Fruit fly (Drosophila melanogaster) whole organism, embryonic: ENCODE data around the gene CG34149.

ENCODE experiments used
- B-H2 ChIP-seq: fragments of 200-800 bp; sonication (Bioruptor generic); optimal IDR thresholded peaks from 2 replicates; lab custom pipeline; 2018; ENCODE audit warnings: missing biosample characterization, mild to moderate bottlenecking, missing genetic modification characterization
- BEAF-32 ChIP-seq: fragments of 200-800 bp; sonication (Bioruptor generic); optimal IDR thresholded peaks from 3 replicates; lab custom pipeline; 2017; ENCODE audit warnings: missing biosample characterization, missing genetic modification characterization, mild to moderate bottlenecking, moderate library complexity, missing genetic modification reagents
- Bgb ChIP-seq: fragments of 200-800 bp; sonication (Bioruptor generic); IDR thresholded peaks from 2 replicates; pipeline ENCODE4 v1.3.6; 2022; ENCODE audit warnings: missing biosample characterization, missing genetic modification characterization; ENCODE audit not compliant: partially characterized antibody
- Blimp-1 ChIP-seq: fragments of 200-800 bp; sonication (Bioruptor generic); optimal IDR thresholded peaks from 3 replicates; lab custom pipeline; 2018; ENCODE audit warnings: missing biosample characterization, missing genetic modification characterization, mild to moderate bottlenecking, moderate library complexity, missing genetic modification reagents
- CG10431 ChIP-seq: fragments of 200-800 bp; sonication (Bioruptor generic); optimal IDR thresholded peaks from 3 replicates; lab custom pipeline; 2018; ENCODE audit warnings: missing biosample characterization, mild to moderate bottlenecking, missing genetic modification characterization
- CG10565 ChIP-seq: fragments of 200-800 bp; sonication (Bioruptor generic); optimal IDR thresholded peaks from 3 replicates; lab custom pipeline; 2016; ENCODE audit warnings: missing biosample characterization, mild to moderate bottlenecking, missing genetic modification characterization
- CG10979 ChIP-seq: fragments of 200-800 bp; sonication (Bioruptor generic); optimal IDR thresholded peaks from 2 replicates; lab custom pipeline; 2018; ENCODE audit warnings: missing biosample characterization, mild to moderate bottlenecking, missing genetic modification characterization, moderate library complexity
- CG13287 ChIP-seq: fragments of 200-800 bp; sonication (Bioruptor generic); IDR thresholded peaks from 2 replicates; pipeline ENCODE4 v1.3.6; 2022; ENCODE audit warnings: missing biosample characterization, missing genetic modification characterization; ENCODE audit not compliant: partially characterized antibody
- CG15514 ChIP-seq: fragments of 200-800 bp; sonication (Bioruptor generic); optimal IDR thresholded peaks from 3 replicates; lab custom pipeline; 2017; ENCODE audit warnings: missing biosample characterization, missing genetic modification characterization, mild to moderate bottlenecking, moderate library complexity, missing genetic modification reagents
- CG16863 ChIP-seq: fragments of 200-800 bp; sonication (Bioruptor generic); optimal IDR thresholded peaks from 3 replicates; lab custom pipeline; 2016; ENCODE audit warnings: missing biosample characterization, missing genetic modification characterization
- CG17802 ChIP-seq: fragments of 200-800 bp; sonication (Bioruptor generic); optimal IDR thresholded peaks from 2 replicates; lab custom pipeline; 2018; ENCODE audit warnings: missing biosample characterization, mild to moderate bottlenecking, missing genetic modification characterization, moderate library complexity
- CG18619 ChIP-seq: fragments of 200-800 bp; sonication (Bioruptor generic); optimal IDR thresholded peaks from 3 replicates; lab custom pipeline; 2017; ENCODE audit warnings: missing biosample characterization, mild to moderate bottlenecking, missing genetic modification characterization
- CG30403 ChIP-seq: fragments of 200-800 bp; sonication (Bioruptor generic); optimal IDR thresholded peaks from 3 replicates; lab custom pipeline; 2016; ENCODE audit warnings: missing biosample characterization, missing genetic modification characterization
- CG31365 ChIP-seq: fragments of 200-800 bp; sonication (Bioruptor generic); optimal IDR thresholded peaks from 2 replicates; lab custom pipeline; 2018; ENCODE audit warnings: missing biosample characterization, mild to moderate bottlenecking, missing genetic modification characterization
- CG3281 ChIP-seq: fragments of 200-800 bp; sonication (Bioruptor generic); optimal IDR thresholded peaks from 3 replicates; lab custom pipeline; 2017; ENCODE audit warnings: missing biosample characterization, mild to moderate bottlenecking, missing genetic modification characterization
- CG34224 ChIP-seq: fragments of 200-800 bp; sonication (Bioruptor generic); IDR thresholded peaks from 3 replicates; pipeline ENCODE4 v1.3.6; 2022; ENCODE audit warnings: missing biosample characterization, missing genetic modification characterization; ENCODE audit not compliant: partially characterized antibody
- CG3847 ChIP-seq: fragments of 200-800 bp; sonication (Bioruptor generic); IDR thresholded peaks from 2 replicates; pipeline ENCODE4 v1.3.6; 2022; ENCODE audit warnings: missing biosample characterization, missing genetic modification characterization
- CG4730 ChIP-seq: fragments of 200-800 bp; sonication (Bioruptor generic); IDR thresholded peaks from 2 replicates; pipeline ENCODE4 v1.3.6; 2022; ENCODE audit warnings: missing biosample characterization, missing genetic modification characterization
- CG6791 ChIP-seq: fragments of 200-800 bp; sonication (Bioruptor generic); IDR thresholded peaks from 3 replicates; pipeline ENCODE4 v1.3.6; 2022; ENCODE audit warnings: missing biosample characterization, missing genetic modification characterization; ENCODE audit not compliant: partially characterized antibody
- CG7987 ChIP-seq: fragments of 200-800 bp; sonication (Bioruptor generic); optimal IDR thresholded peaks from 2 replicates; lab custom pipeline; 2018; ENCODE audit warnings: missing biosample characterization, mild to moderate bottlenecking, missing genetic modification characterization, moderate library complexity
- CG8388 ChIP-seq: fragments of 200-800 bp; sonication (Bioruptor generic); optimal IDR thresholded peaks from 2 replicates; lab custom pipeline; 2019; ENCODE audit warnings: missing biosample characterization, mild to moderate bottlenecking, missing genetic modification characterization, moderate library complexity
- Dll ChIP-seq: fragments of 200-800 bp; sonication (Bioruptor generic); IDR thresholded peaks from 4 replicates; pipeline ENCODE4 v1.3.6; 2022; ENCODE audit warnings: missing biosample characterization, missing genetic modification characterization; ENCODE audit not compliant: partially characterized antibody
- Doc3 ChIP-seq: fragments of 200-800 bp; sonication (Bioruptor generic); IDR thresholded peaks from 3 replicates; pipeline ENCODE4 v1.3.6; 2022; ENCODE audit warnings: missing biosample characterization, missing genetic modification characterization; ENCODE audit not compliant: partially characterized antibody
- Dp ChIP-seq: fragments of 200-800 bp; sonication (Bioruptor generic); optimal IDR thresholded peaks from 2 replicates; lab custom pipeline; 2018; ENCODE audit warnings: missing biosample characterization, mild to moderate bottlenecking, missing genetic modification characterization, moderate library complexity
- Dref ChIP-seq: fragments of 200-800 bp; sonication (Bioruptor generic); IDR thresholded peaks from 2 replicates; pipeline ENCODE4 v1.3.6; 2022; ENCODE audit warnings: missing biosample characterization, missing genetic modification characterization
- Hand ChIP-seq: fragments of 200-800 bp; sonication (Bioruptor generic); optimal IDR thresholded peaks from 2 replicates; lab custom pipeline; 2017; ENCODE audit warnings: mild to moderate bottlenecking, missing biosample characterization, missing genetic modification reagents, missing genetic modification characterization
- Jarid2 ChIP-seq: fragments of 200-800 bp; sonication (Bioruptor generic); optimal IDR thresholded peaks from 3 replicates; lab custom pipeline; 2017; ENCODE audit warnings: mild to moderate bottlenecking, missing biosample characterization, missing genetic modification reagents, missing genetic modification characterization
- MBD-R2 ChIP-seq: fragments of 200-800 bp; sonication (Bioruptor generic); IDR thresholded peaks from 2 replicates; pipeline ENCODE4 v1.3.6; 2022; ENCODE audit warnings: missing biosample characterization, missing genetic modification characterization
- NfI ChIP-seq: fragments of 200-800 bp; sonication (Bioruptor generic); optimal IDR thresholded peaks from 3 replicates; lab custom pipeline; 2018; ENCODE audit warnings: missing biosample characterization, mild to moderate bottlenecking, missing genetic modification characterization, moderate library complexity
- Spps ChIP-seq: fragments of 200-800 bp; sonication (Bioruptor generic); optimal IDR thresholded peaks from 2 replicates; lab custom pipeline; 2018; ENCODE audit warnings: missing biosample characterization, mild to moderate bottlenecking, missing genetic modification characterization
- Sry-β ChIP-seq: fragments of 200-800 bp; sonication (Bioruptor generic); optimal IDR thresholded peaks from 2 replicates; lab custom pipeline; 2018; ENCODE audit warnings: missing biosample characterization, mild to moderate bottlenecking, missing genetic modification characterization, moderate library complexity
- Sry-δ ChIP-seq: fragments of 200-800 bp; sonication (Bioruptor generic); optimal IDR thresholded peaks from 2 replicates; lab custom pipeline; 2016; ENCODE audit warnings: missing biosample characterization, missing genetic modification characterization
- Usf ChIP-seq: fragments of 200-800 bp; sonication (Bioruptor generic); optimal IDR thresholded peaks from 2 replicates; lab custom pipeline; 2017; ENCODE audit warnings: missing genotype, missing biosample characterization, missing genetic modification characterization
- croc ChIP-seq: fragments of 200-800 bp; sonication (Bioruptor generic); conservative IDR thresholded peaks from 3 replicates; pipeline ENCODE4 v1.3.6; 2022; ENCODE audit warnings: missing biosample characterization, missing genetic modification characterization
- dpn ChIP-seq, 2 experiments: fragments of 200-800 bp; sonication (Bioruptor generic); optimal IDR thresholded peaks; 3 replicates each; lab custom pipeline; 2016; ENCODE audit warnings: missing biosample characterization in 2 of 2, missing genetic modification characterization in 2 of 2
- dysf ChIP-seq: fragments of 200-800 bp; sonication (Bioruptor generic); IDR thresholded peaks from 3 replicates; pipeline ENCODE4 v1.3.6; 2022; ENCODE audit warnings: missing biosample characterization, missing genetic modification characterization
- gt ChIP-seq: fragments of 200-800 bp; sonication (Bioruptor generic); IDR thresholded peaks from 2 replicates; pipeline ENCODE4 v1.3.6; 2022; ENCODE audit warnings: missing biosample characterization, missing genetic modification characterization
- maf-S ChIP-seq: fragments of 200-800 bp; sonication (Bioruptor generic); optimal IDR thresholded peaks from 2 replicates; lab custom pipeline; 2016; ENCODE audit warnings: missing biosample characterization, missing genetic modification characterization
- nerfin-2 ChIP-seq: fragments of 200-800 bp; sonication (Bioruptor generic); IDR thresholded peaks from 2 replicates; pipeline ENCODE4 v1.3.6; 2022; ENCODE audit warnings: missing biosample characterization, missing genetic modification characterization; ENCODE audit not compliant: partially characterized antibody
- odd ChIP-seq: fragments of 200-800 bp; sonication (Bioruptor generic); optimal IDR thresholded peaks from 2 replicates; lab custom pipeline; 2017; ENCODE audit warnings: missing biosample characterization, mild to moderate bottlenecking, missing genetic modification characterization
- pfk ChIP-seq: fragments of 200-800 bp; sonication (Bioruptor generic); optimal IDR thresholded peaks from 2 replicates; lab custom pipeline; 2018; ENCODE audit warnings: missing biosample characterization, mild to moderate bottlenecking, missing genetic modification characterization, moderate library complexity
- prd ChIP-seq, 3 experiments: fragments of >200 bp in 2 of 3; fragments of 200-800 bp in 1 of 3; sonication (Bioruptor generic) in 1 of 3; optimal IDR thresholded peaks in 2 of 3; IDR thresholded peaks in 1 of 3; 2 replicates in 2 of 3; 3 replicates in 1 of 3; pipeline versions ENCODE4 v1.3.6 to Lab custom; 2017 to 2022; ENCODE audit warnings: missing biosample characterization in 1 of 3, missing genetic modification characterization in 1 of 3
- sens-2 ChIP-seq: fragments of 200-800 bp; sonication (Bioruptor generic); IDR thresholded peaks from 2 replicates; pipeline ENCODE4 v1.3.6; 2022; ENCODE audit warnings: missing biosample characterization, missing genetic modification characterization
- sna ChIP-seq: fragments of 200-800 bp; sonication (Bioruptor generic); IDR thresholded peaks from 2 replicates; pipeline ENCODE4 v1.3.6; 2022; ENCODE audit warnings: missing biosample characterization, missing genetic modification characterization; ENCODE audit not compliant: partially characterized antibody
- sob ChIP-seq: fragments of 200-800 bp; sonication (Bioruptor generic); IDR thresholded peaks from 2 replicates; pipeline ENCODE4 v1.3.6; 2022; ENCODE audit warnings: missing biosample characterization, missing genetic modification characterization
- stwl ChIP-seq: fragments of 200-800 bp; sonication (Bioruptor generic); optimal IDR thresholded peaks from 3 replicates; lab custom pipeline; 2018; ENCODE audit warnings: missing biosample characterization, mild to moderate bottlenecking, missing genetic modification characterization, moderate library complexity
- tin ChIP-seq: fragments of 200-800 bp; sonication (Bioruptor generic); optimal IDR thresholded peaks from 3 replicates; lab custom pipeline; 2016; ENCODE audit warnings: missing biosample characterization, missing genetic modification characterization
- trem ChIP-seq: fragments of 200-800 bp; optimal IDR thresholded peaks from 3 replicates; lab custom pipeline; 2019; ENCODE audit warnings: missing biosample characterization, mild to moderate bottlenecking, missing genetic modification characterization, moderate library complexity
- yki ChIP-seq: fragments of >200 bp; optimal IDR thresholded peaks from 3 replicates; lab custom pipeline; 2018

CG34149 gene

DNA sequence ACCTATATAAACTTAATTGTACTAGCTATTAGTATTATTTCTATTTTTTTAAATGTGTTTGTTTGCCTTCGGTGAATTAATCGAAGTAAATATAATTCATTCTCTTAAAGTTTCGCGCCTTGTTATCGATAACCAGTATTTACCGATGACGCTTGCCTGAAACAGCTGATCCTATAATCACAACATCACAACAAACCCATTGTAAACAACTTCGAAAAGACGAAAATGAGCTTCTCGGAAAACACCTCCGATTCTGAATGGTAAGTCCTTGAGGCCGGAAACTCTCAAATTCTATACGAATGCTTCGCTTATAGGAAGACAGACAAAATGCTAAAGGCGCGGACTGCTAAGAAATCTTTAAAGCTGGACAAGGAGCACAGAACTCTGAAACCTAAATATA is at the start of gene CG34149:
Gene CG34149 (plus strand): TSS at position 187 of the 400 bp plus-strand sequence.
- peak; percentile 79 for TF ChIP-seq Dp
- TF ChIP-seq CG16863 (GFP tag; lab: Kevin White, UChicago) = no peak
- peak; percentile 71; the same call in 3 of the 4 replicates for TF ChIP-seq Dll
- no peak for TF ChIP-seq trem
- TF ChIP-seq sna (GFP tag; lab: Robert Waterston, UW) = peak; percentile 47
- TF ChIP-seq nerfin-2 (GFP tag; lab: Robert Waterston, UW) = peak; percentile 58
- no peak for TF ChIP-seq B-H2 (GFP tag; lab: Kevin White, UChicago)
- TF ChIP-seq Jarid2 (GFP tag; lab: Kevin White, UChicago) = no peak
- TF ChIP-seq stwl = peak; percentile 48
- TF ChIP-seq Blimp-1 = no peak
- TF ChIP-seq CG30403 (GFP tag; lab: Kevin White, UChicago) = no peak
- no peak for TF ChIP-seq yki
- TF ChIP-seq Doc3 = 0 out of 3 replicates have a peak, but pooled peaks have one; percentile 19
- no peak for TF ChIP-seq CG4730 (GFP tag; lab: Robert Waterston, UW)
- TF ChIP-seq tin (GFP tag; lab: Kevin White, UChicago) = no peak
- TF ChIP-seq Sry-δ (GFP tag; lab: Kevin White, UChicago) = peak; percentile 22
- TF ChIP-seq CG31365 (tag; lab: Kevin White, UChicago) = no peak
- no peak for TF ChIP-seq odd (GFP tag; lab: Kevin White, UChicago)
- no peak for TF ChIP-seq maf-S (GFP tag; lab: Kevin White, UChicago)
- TF ChIP-seq BEAF-32 (GFP tag; lab: Kevin White, UChicago) = peak; percentile 31
- no peak for TF ChIP-seq CG18619
- TF ChIP-seq CG6791 = peak; percentile 23; the same call in 1 of the 3 replicates
- TF ChIP-seq Spps (tag; lab: Kevin White, UChicago) = no peak
- TF ChIP-seq CG34224 = peak; percentile 53; the same call in 1 of the 3 replicates
- TF ChIP-seq NfI (GFP tag; lab: Kevin White, UChicago) = no peak
- no peak for TF ChIP-seq prd (optimal IDR thresholded peaks at IDR 0.05; lab: Kevin White, UChicago)
- TF ChIP-seq prd (GFP tag; IDR thresholded peaks at IDR 0.05; lab: Robert Waterston, UW) = no peak
- TF ChIP-seq Bgb (GFP tag; lab: Robert Waterston, UW) = peak; percentile 33; the same call in 1 of the 2 replicates
- TF ChIP-seq CG17802 (tag; lab: Kevin White, UChicago) = no peak
- no peak for TF ChIP-seq CG8388
- TF ChIP-seq Usf (GFP tag; lab: Kevin White, UChicago) = no peak
- no peak for TF ChIP-seq CG10565
- TF ChIP-seq CG10979 (tag; lab: Kevin White, UChicago) = no peak
- TF ChIP-seq CG3847 (GFP tag; lab: Robert Waterston, UW) = no peak
- TF ChIP-seq CG7987 (GFP tag; lab: Kevin White, UChicago) = no peak
- no peak for TF ChIP-seq sob (GFP tag; lab: Robert Waterston, UW)
- TF ChIP-seq Dref (GFP tag; lab: Robert Waterston, UW) = peak; percentile 63
- TF ChIP-seq MBD-R2 (GFP tag; lab: Robert Waterston, UW) = peak; percentile 53
- TF ChIP-seq gt = no peak
- no peak for TF ChIP-seq croc (GFP tag; lab: Robert Waterston, UW)
- no peak for TF ChIP-seq CG10431 (GFP tag; lab: Kevin White, UChicago)
- TF ChIP-seq sens-2 (GFP tag; lab: Robert Waterston, UW) = no peak
- no peak for TF ChIP-seq pfk
- no peak for TF ChIP-seq Sry-β
- TF ChIP-seq dpn (GFP tag; optimal IDR thresholded peaks at IDR 0.05; lab: Kevin White, UChicago) = no peak
- no peak for TF ChIP-seq CG3281 (GFP tag; lab: Kevin White, UChicago)
- TF ChIP-seq dysf (GFP tag; lab: Robert Waterston, UW) = no peak
- peak; percentile 73 for TF ChIP-seq CG13287
- no peak for TF ChIP-seq CG15514
- no peak for TF ChIP-seq Hand (GFP tag; lab: Kevin White, UChicago)
